Fruit fly (Drosophila melanogaster): ENCODE results near the gene CG5577.
A peak's percentile ranks its signal among the peaks of the same experiment; 100 is the strongest.

The CG5577 gene

DNA sequence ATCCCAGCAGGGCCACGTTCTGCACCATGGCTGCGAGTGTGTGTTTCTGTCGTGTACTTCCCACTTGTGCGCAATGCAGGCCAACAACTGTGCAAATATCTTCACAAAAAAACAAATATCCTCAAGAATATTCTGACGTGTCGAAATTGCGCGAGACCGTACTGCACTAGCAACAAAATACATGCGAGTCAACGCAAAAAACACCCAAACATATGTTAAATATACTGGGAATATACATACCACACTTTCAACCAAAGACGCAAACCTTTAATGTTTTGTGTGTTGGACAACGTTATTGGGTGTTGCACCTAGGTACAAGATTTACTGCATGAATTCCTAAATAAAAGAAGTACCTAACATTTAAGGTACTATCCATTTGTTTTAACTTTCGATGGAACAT, 39.1 kb downstream of the CG5577 start, which contains the start of gene NUCB1 (continued):
- peak; percentile 44 for TF ChIP-seq CG13624 (GFP tag; optimal IDR thresholded peaks at IDR 0.05)
- TF ChIP-seq NFAT (GFP tag; IDR thresholded peaks at IDR 0.05) = no peak
- TF ChIP-seq z (GFP tag; IDR thresholded peaks at IDR 0.05) = no peak
- peak; percentile 23 for TF ChIP-seq pfk (GFP tag; optimal IDR thresholded peaks at IDR 0.05)
- peak; percentile 56; the same call in 1 of the 3 replicates for TF ChIP-seq CG11456 (GFP tag; IDR thresholded peaks at IDR 0.05)
- no peak for TF ChIP-seq CG34376 (GFP tag; optimal IDR thresholded peaks at IDR 0.05)
- peak; percentile 26 for TF ChIP-seq luna (GFP tag; optimal IDR thresholded peaks at IDR 0.05)
- TF ChIP-seq CG34422 (GFP tag; IDR thresholded peaks at IDR 0.05) = no peak
- no peak for TF ChIP-seq kah (GFP tag; optimal IDR thresholded peaks at IDR 0.05)
- peak; percentile 18 for TF ChIP-seq CG3163 (GFP tag; optimal IDR thresholded peaks at IDR 0.05)
- no peak for TF ChIP-seq lmd (GFP tag; IDR thresholded peaks at IDR 0.05)

DNA sequence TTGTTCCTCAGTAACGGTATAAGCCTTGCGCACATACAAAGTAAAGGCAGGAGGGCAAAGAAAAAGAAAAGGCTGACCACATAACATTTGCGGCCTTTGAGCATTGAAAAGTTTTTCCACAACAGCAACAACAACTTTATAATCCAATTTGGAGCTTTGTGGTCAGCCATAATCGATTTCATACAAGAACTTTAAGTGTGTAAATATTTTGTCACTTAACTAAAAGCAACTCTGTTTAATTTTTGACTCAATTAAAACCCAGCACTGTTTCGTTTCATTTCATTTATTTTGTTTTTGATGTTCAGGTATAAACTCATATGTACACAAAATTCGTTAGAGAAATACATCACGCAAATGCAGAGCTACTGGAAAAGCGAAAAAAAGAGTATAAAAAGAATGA, 43.7 kb downstream of the CG5577 start, which contains the start of gene CG42816:
TSS of gene CG42816 (minus strand) at position 101 of the 400 bp plus-strand sequence.
- no peak for TF ChIP-seq CG33557 (GFP tag; optimal IDR thresholded peaks at IDR 0.05)
- no peak for TF ChIP-seq dysf (GFP tag; IDR thresholded peaks at IDR 0.05)
- TF ChIP-seq Hsf (GFP tag; optimal IDR thresholded peaks at IDR 0.05) = no peak
- TF ChIP-seq ssp (GFP tag; IDR thresholded peaks at IDR 0.05) = no peak
- no peak for TF ChIP-seq CG7963 (GFP tag; IDR thresholded peaks at IDR 0.05; ENCODE audit: partially characterized antibody)
- TF ChIP-seq salm (tag; optimal IDR thresholded peaks at IDR 0.05) = no peak
- TF ChIP-seq Ets65A (GFP tag) = no peak
- TF ChIP-seq Hmx (GFP tag; optimal IDR thresholded peaks at IDR 0.05) = no peak
- no peak for TF ChIP-seq CTCF (GFP tag; optimal IDR thresholded peaks at IDR 0.05)
- no peak for TF ChIP-seq CG31365 (tag; optimal IDR thresholded peaks at IDR 0.05)
- TF ChIP-seq p53 (GFP tag; optimal IDR thresholded peaks at IDR 0.05) = no peak
- no peak for TF ChIP-seq CG31388 (GFP tag; optimal IDR thresholded peaks at IDR 0.05)
- no peak for TF ChIP-seq CHES-1-like (GFP tag; optimal IDR thresholded peaks at IDR 0.05)
- no peak for TF ChIP-seq aop (GFP tag; IDR thresholded peaks at IDR 0.05)
- TF ChIP-seq CG18476 (GFP tag; optimal IDR thresholded peaks at IDR 0.05) = no peak

DNA sequence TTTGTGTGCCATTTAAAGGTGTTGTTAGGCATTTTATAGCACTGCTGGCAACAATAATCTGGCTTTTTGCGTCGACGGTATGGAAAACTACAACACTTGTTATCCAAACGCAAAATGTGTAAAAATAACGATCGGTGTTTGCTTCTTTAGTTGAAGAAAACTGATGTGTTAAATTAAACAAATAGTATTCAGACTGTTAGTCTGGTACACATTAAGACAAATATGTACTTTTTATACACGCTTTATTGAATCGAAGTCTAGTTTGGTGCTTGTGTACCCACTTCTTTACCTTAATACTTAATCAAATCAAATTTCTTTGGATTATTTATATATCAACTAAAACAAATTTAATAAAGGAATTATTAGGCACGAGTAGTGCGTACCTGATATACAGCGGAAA, 49.7 kb downstream of the CG5577 start:
- TF ChIP-seq CG9817 (tag; optimal IDR thresholded peaks at IDR 0.05) (peak; percentile 42), CG18476 (GFP tag; optimal IDR thresholded peaks at IDR 0.05) (no peak), hb (GFP tag; IDR thresholded peaks at IDR 0.05; ENCODE audit: partially characterized antibody) (no peak), CG12744 (GFP tag; optimal IDR thresholded peaks at IDR 0.05) (peak; percentile 15), crp (GFP tag; optimal IDR thresholded peaks at IDR 0.05) (no peak), Fer2 (tag; optimal IDR thresholded peaks at IDR 0.05) (peak; percentile 52), CG12299 (tag; optimal IDR thresholded peaks at IDR 0.05) (peak; percentile 53), caup (GFP tag; optimal IDR thresholded peaks at IDR 0.05; ENCODE audit: severe bottlenecking) (peak; percentile 85), CG12104 (GFP tag; optimal IDR thresholded peaks at IDR 0.05) (peak; percentile 45), CG6854 (GFP tag; optimal IDR thresholded peaks at IDR 0.05) (peak; percentile 62), CG6765 (GFP tag; optimal IDR thresholded peaks at IDR 0.05) (peak; percentile 66), BtbVII (GFP tag; optimal IDR thresholded peaks at IDR 0.05) (peak; percentile 79), CG15011 (GFP tag; optimal IDR thresholded peaks at IDR 0.05) (peak; percentile 62), org-1 (GFP tag; optimal IDR thresholded peaks at IDR 0.05) (peak; percentile 12), CG10209 (GFP tag; optimal IDR thresholded peaks at IDR 0.05) (peak; percentile 57), Atf6 (GFP tag; IDR thresholded peaks at IDR 0.05) (peak; percentile 80), CG17568 (GFP tag; optimal IDR thresholded peaks at IDR 0.05) (peak; percentile 63), CG2120 (GFP tag; optimal IDR thresholded peaks at IDR 0.05) (peak; percentile 62), CG10543 (GFP tag; optimal IDR thresholded peaks at IDR 0.05) (peak; percentile 78), tgo (GFP tag; IDR thresholded peaks at IDR 0.05) (no peak), cwo (GFP tag; optimal IDR thresholded peaks at IDR 0.05) (peak; percentile 64), bcd (GFP tag; optimal IDR thresholded peaks at IDR 0.05) (peak; percentile 3), CG30431 (GFP tag; optimal IDR thresholded peaks at IDR 0.05) (no peak), luna (GFP tag; optimal IDR thresholded peaks at IDR 0.05) (peak; percentile 11), Dek (tag; optimal IDR thresholded peaks at IDR 0.05) (peak; percentile 67), CG1233 (GFP tag; optimal IDR thresholded peaks at IDR 0.05) (peak; percentile 40)

Measured in whole organism, embryonic.